Worm (Caenorhabditis elegans): ENCODE results near the gene K09D9.1.

The K09D9.1 gene

ce11 chrV:4038110-4038509, 13.3 kb downstream of the K09D9.1 start, which contains the start of gene C49G7.12:
Gene C49G7.12 (plus strand): TSS chrV:4038410.
- TF ChIP-seq aly-2 (tag; optimal IDR thresholded peaks at IDR 0.05) (no peak), ama-1 (optimal IDR thresholded peaks at IDR 0.05) (no peak), mab-5 (tag; optimal IDR thresholded peaks at IDR 0.05) (no peak), nhr-129 (tag; optimal IDR thresholded peaks at IDR 0.05) (no peak), egl-27 (tag; optimal IDR thresholded peaks at IDR 0.05) (no peak), skn-1 (tag; optimal IDR thresholded peaks at IDR 0.05) (no peak), ztf-11 (tag; optimal IDR thresholded peaks at IDR 0.05) (no peak), snpc-4 (tag; optimal IDR thresholded peaks at IDR 0.05) (no peak), ztf-4 (tag; optimal IDR thresholded peaks at IDR 0.05) (no peak), dmd-4 (tag; optimal IDR thresholded peaks at IDR 0.05) (no peak), C34F6.9 (tag; optimal IDR thresholded peaks at IDR 0.05) (no peak), sma-3 (GFP tag; optimal IDR thresholded peaks at IDR 0.05) (no peak), unc-55 (GFP tag; optimal IDR thresholded peaks at IDR 0.05) (no peak), unc-39 (tag; optimal IDR thresholded peaks at IDR 0.05) (no peak), nhr-77 (tag; optimal IDR thresholded peaks at IDR 0.05) (no peak), peb-1 (tag; optimal IDR thresholded peaks at IDR 0.05) (no peak)

ce11 chrV:4038557-4038956, 13.7 kb downstream of the K09D9.1 start:
- TF ChIP-seq nhr-129 (tag; optimal IDR thresholded peaks at IDR 0.05) (peak; percentile 69), ama-1 (optimal IDR thresholded peaks at IDR 0.05) (no peak)

ce11 chrV:4041853-4042424, 17.1 kb downstream of the K09D9.1 start, which contains the start of the genes C49G7.10 and irg-2:
Gene C49G7.10 (minus strand): TSS chrV:4042021.
Gene irg-2 (plus strand): TSS chrV:4042181.
- TF ChIP-seq lin-11 (tag; optimal IDR thresholded peaks at IDR 0.05), result no peak
- TF ChIP-seq mbf-1 (tag; optimal IDR thresholded peaks at IDR 0.05), result no peak
- TF ChIP-seq nhr-129 (tag; optimal IDR thresholded peaks at IDR 0.05), result peak; percentile 100
- TF ChIP-seq gmeb-1 (tag; optimal IDR thresholded peaks at IDR 0.05), result no peak
- no peak for TF ChIP-seq dmd-4 (tag; optimal IDR thresholded peaks at IDR 0.05)
- TF ChIP-seq ceh-16 (tag; optimal IDR thresholded peaks at IDR 0.05), result no peak
- TF ChIP-seq C34F6.9 (tag; optimal IDR thresholded peaks at IDR 0.05), result peak; percentile 24
- TF ChIP-seq zag-1 (tag; optimal IDR thresholded peaks at IDR 0.05), result no peak
- no peak for TF ChIP-seq ceh-82 (tag; optimal IDR thresholded peaks at IDR 0.05)
- no peak for TF ChIP-seq snpc-4 (tag; optimal IDR thresholded peaks at IDR 0.05)
- TF ChIP-seq ztf-11 (tag; optimal IDR thresholded peaks at IDR 0.05), result no peak
- no peak for TF ChIP-seq nhr-25 (tag; optimal IDR thresholded peaks at IDR 0.05)
- no peak for TF ChIP-seq unc-39 (tag; optimal IDR thresholded peaks at IDR 0.05)
- TF ChIP-seq peb-1 (tag; optimal IDR thresholded peaks at IDR 0.05), result no peak
- no peak for TF ChIP-seq sma-9 (GFP tag; optimal IDR thresholded peaks at IDR 0.05)
- TF ChIP-seq sma-9 (tag; optimal IDR thresholded peaks at IDR 0.05), result no peak
- no peak for TF ChIP-seq alr-1 (tag; optimal IDR thresholded peaks at IDR 0.05)
- TF ChIP-seq R02D3.7 (tag; optimal IDR thresholded peaks at IDR 0.05), result no peak
- TF ChIP-seq fos-1 (tag; optimal IDR thresholded peaks at IDR 0.05), result peak; percentile 2
- no peak for TF ChIP-seq sem-4 (tag; optimal IDR thresholded peaks at IDR 0.05)
- no peak for TF ChIP-seq nhr-23 (tag; optimal IDR thresholded peaks at IDR 0.05)
- TF ChIP-seq aly-2 (tag; optimal IDR thresholded peaks at IDR 0.05), result no peak
- no peak for TF ChIP-seq ztf-1 (GFP tag; conservative IDR thresholded peaks at IDR 0.05)
- TF ChIP-seq nhr-21 (tag; optimal IDR thresholded peaks at IDR 0.05), result no peak
- TF ChIP-seq ama-1 (optimal IDR thresholded peaks at IDR 0.05), result no peak
- TF ChIP-seq lsy-2 (tag; optimal IDR thresholded peaks at IDR 0.05), result no peak
- TF ChIP-seq mdl-1 (tag; optimal IDR thresholded peaks at IDR 0.05), result no peak
- TF ChIP-seq lin-39 (tag; optimal IDR thresholded peaks at IDR 0.05), result no peak
- TF ChIP-seq sma-3 (GFP tag; optimal IDR thresholded peaks at IDR 0.05), result no peak
- TF ChIP-seq unc-55 (GFP tag; optimal IDR thresholded peaks at IDR 0.05), result peak; percentile 35
- no peak for TF ChIP-seq nhr-77 (tag; optimal IDR thresholded peaks at IDR 0.05)
- no peak for TF ChIP-seq lin-13 (GFP tag; optimal IDR thresholded peaks at IDR 0.05)
- TF ChIP-seq unc-62 (GFP tag; optimal IDR thresholded peaks at IDR 0.05), result no peak

- TF ChIP-seq F13H6.1 (tag; optimal IDR thresholded peaks at IDR 0.05), result no peak
- no peak for TF ChIP-seq Y55F3AM.14 (GFP tag; optimal IDR thresholded peaks at IDR 0.05)
- TF ChIP-seq aly-2 (tag; optimal IDR thresholded peaks at IDR 0.05), result no peak
- no peak for TF ChIP-seq blmp-1 (tag; optimal IDR thresholded peaks at IDR 0.05; ENCODE audit: insufficient read depth)
- TF ChIP-seq ceh-82 (tag; optimal IDR thresholded peaks at IDR 0.05), result no peak
- TF ChIP-seq lin-39 (tag; optimal IDR thresholded peaks at IDR 0.05), result no peak
- TF ChIP-seq unc-62 (GFP tag; optimal IDR thresholded peaks at IDR 0.05), result no peak
- no peak for TF ChIP-seq lin-13 (GFP tag; optimal IDR thresholded peaks at IDR 0.05)
Measured at ce11 chrV:4043632-4044031, 18.8 kb downstream of the K09D9.1 start, which contains the start of gene phat-3. Gene phat-3 (plus strand): TSS chrV:4043932.
